Fruit fly (Drosophila melanogaster) Kc167 (cell line): Measurements from ENCODE around the gene CG13071.

Experiments used
- Myc ChIP-seq: fragments of >200 bp; optimal IDR thresholded peaks from 2 replicates; lab custom pipeline; 2017; ENCODE audit warnings: missing external identifiers
- Sin3A ChIP-seq: fragments of >200 bp; optimal IDR thresholded peaks from 2 replicates; lab custom pipeline; 2018; ENCODE audit warnings: missing external identifiers
- h ChIP-seq: fragments of >200 bp; optimal IDR thresholded peaks from 3 replicates; lab custom pipeline; 2018; ENCODE audit warnings: missing external identifiers
- insv ChIP-seq: fragments of >200 bp; optimal IDR thresholded peaks from 3 replicates; lab custom pipeline; 2018; ENCODE audit warnings: missing external identifiers
- psq ChIP-seq: fragments of >200 bp; optimal IDR thresholded peaks from 2 replicates; lab custom pipeline; 2017; ENCODE audit warnings: missing external identifiers
- ttk ChIP-seq: sonication (Bioruptor generic); optimal IDR thresholded peaks from 2 replicates; lab custom pipeline; 2017; ENCODE audit warnings: missing external identifiers

dm6 chr3L:16221278-16221677 is 41.3 kb upstream of the CG13071 start:
- TF ChIP-seq insv (lab: Kevin White, UChicago) (no peak), psq (lab: Kevin White, UChicago) (no peak), h (no peak), Sin3A (lab: Kevin White, UChicago) (no peak), Myc (no peak), ttk (lab: Kevin White, UChicago) (no peak)
